Fruit fly (Drosophila melanogaster) whole organism: Measurements from ENCODE around the gene CG17129.

Source experiments
- CG8478 ChIP-seq: fragments of >200 bp; optimal IDR thresholded peaks from 2 replicates; lab custom pipeline; 2018; ENCODE audit warnings: inconsistent platforms
- Dll ChIP-seq: fragments of >200 bp; optimal IDR thresholded peaks from 2 replicates; lab custom pipeline; 2017
- EcR ChIP-seq, 2 experiments: fragments of >200 bp; optimal IDR thresholded peaks; 2 replicates each; lab custom pipeline; 2017; ENCODE audit warnings: missing biosample characterization in 2 of 2, missing genetic modification characterization in 2 of 2, missing genetic modification reagents in 2 of 2
- pan ChIP-seq: fragments of >200 bp; optimal IDR thresholded peaks from 2 replicates; lab custom pipeline; 2017
- psq ChIP-seq: fragments of >200 bp; optimal IDR thresholded peaks from 2 replicates; lab custom pipeline; 2017
- usp ChIP-seq: fragments of >200 bp; optimal IDR thresholded peaks from 2 replicates; lab custom pipeline; 2017; ENCODE audit warnings: missing biosample characterization, missing genetic modification characterization, mixed read lengths

DNA sequence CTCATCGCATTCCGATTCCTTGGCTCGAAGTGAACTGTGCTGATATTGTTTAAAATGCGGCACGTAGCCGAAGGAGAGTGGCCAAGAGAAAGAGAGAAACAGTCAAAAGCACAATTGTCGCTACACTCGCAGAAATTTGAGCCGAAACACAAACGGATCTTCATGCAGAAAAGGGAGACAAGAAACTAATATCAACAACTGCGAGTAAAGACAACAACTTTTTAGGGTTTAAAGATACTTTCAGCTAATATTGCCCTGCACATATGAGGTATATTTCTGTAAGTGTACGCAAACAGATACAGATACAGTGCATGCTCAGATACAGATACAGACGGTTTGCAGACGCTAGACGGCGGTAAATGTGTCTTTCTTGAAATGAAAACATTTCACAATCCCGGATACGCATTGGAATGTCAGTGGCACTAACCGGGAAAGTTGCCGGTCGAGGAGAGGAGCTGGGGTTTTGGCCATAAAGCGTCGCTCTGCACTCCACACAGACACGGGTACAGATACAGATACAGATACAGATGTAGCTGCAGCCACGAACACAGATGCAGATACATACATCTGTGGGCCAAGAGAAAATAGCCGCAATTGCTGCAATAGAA lies 35.9 kb downstream of the CG17129 start:
- TF ChIP-seq EcR (GFP tag; optimal IDR thresholded peaks at IDR 0.05; lab: Kevin White, UChicago) (no peak), usp (GFP tag; lab: Kevin White, UChicago) (no peak), psq (lab: Kevin White, UChicago) (no peak), Dll (lab: Kevin White, UChicago) (no peak), CG8478 (lab: Kevin White, UChicago) (no peak), pan (lab: Kevin White, UChicago) (no peak)
